Worm (Caenorhabditis elegans) whole organism, midembryonic: ENCODE measurements around the gene ZK669.3.

Experiments
- T22C8.4 ChIP-seq: fragments of 200-800 bp; sonication (Bioruptor generic); IDR thresholded peaks from 2 replicates; pipeline ENCODE4 v1.3.6; 2022; ENCODE audit warnings: missing genetic modification characterization, missing compliant biosample characterization
- cog-1 ChIP-seq: sonication (generic microtip); optimal IDR thresholded peaks from 2 replicates; lab custom pipeline; 2016; ENCODE audit warnings: missing genetic modification characterization, missing compliant biosample characterization
- flt-1 ChIP-seq: fragments of 200-800 bp; sonication (Bioruptor generic); IDR thresholded peaks from 2 replicates; pipeline ENCODE4 v1.3.6; 2022; ENCODE audit warnings: missing genetic modification characterization, missing compliant biosample characterization
- klf-2 ChIP-seq: fragments of 200-800 bp; sonication (Bioruptor generic); conservative IDR thresholded peaks from 2 replicates; pipeline ENCODE4 v1.3.6; 2022; ENCODE audit warnings: missing genetic modification reagents, missing genetic modification characterization, missing compliant biosample characterization
- med-1 ChIP-seq: sonication (generic microtip); optimal IDR thresholded peaks from 2 replicates; lab custom pipeline; 2017; ENCODE audit warnings: missing genetic modification characterization, mild to moderate bottlenecking, missing compliant biosample characterization, antibody characterized with exemption, missing genetic modification reagents; ENCODE audit not compliant: insufficient read depth
- ref-1 ChIP-seq: fragments of 200-800 bp; sonication (Bioruptor generic); conservative IDR thresholded peaks from 2 replicates; pipeline ENCODE4 v1.3.6; 2022; ENCODE audit warnings: missing genetic modification reagents, missing genetic modification characterization, missing compliant biosample characterization
- tab-1 ChIP-seq: fragments of 200-800 bp; sonication (Bioruptor generic); IDR thresholded peaks from 2 replicates; pipeline ENCODE4 v1.3.6; 2022; ENCODE audit warnings: missing genetic modification characterization, missing compliant biosample characterization
- ztf-23 ChIP-seq: fragments of 200-800 bp; sonication (Bioruptor generic); IDR thresholded peaks from 2 replicates; pipeline ENCODE4 v1.3.6; 2022; ENCODE audit warnings: missing genetic modification reagents, missing genetic modification characterization, missing compliant biosample characterization
- ztf-29 ChIP-seq: fragments of 200-800 bp; sonication (Bioruptor generic); IDR thresholded peaks from 2 replicates; pipeline ENCODE4 v1.3.6; 2022; ENCODE audit warnings: missing genetic modification reagents, missing genetic modification characterization, missing compliant biosample characterization

Gene ZK669.3

DNA sequence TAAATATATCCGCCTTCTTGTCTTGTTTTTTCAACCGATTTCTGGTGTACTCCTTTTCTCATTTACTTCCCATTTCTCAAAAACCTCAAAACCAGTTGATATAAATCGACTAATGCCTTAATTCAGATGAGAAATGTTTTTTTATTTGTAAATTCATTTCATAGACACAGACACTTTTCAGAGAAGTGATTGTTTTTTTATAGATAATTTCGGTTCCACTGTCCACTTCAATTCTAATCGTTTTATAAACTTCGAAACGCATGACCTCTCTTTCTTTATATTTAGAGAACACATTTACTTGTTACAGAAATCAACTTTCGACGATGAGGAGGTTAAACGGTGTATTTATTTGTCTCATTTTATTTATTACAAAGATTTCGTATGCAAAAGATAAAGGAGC, at the start of gene ZK669.3:
ZK669.3 (plus strand) TSS at position 301 of the 400 bp plus-strand sequence.
- TF ChIP-seq med-1 (GFP tag; lab: Kevin White, UChicago), result no peak

DNA sequence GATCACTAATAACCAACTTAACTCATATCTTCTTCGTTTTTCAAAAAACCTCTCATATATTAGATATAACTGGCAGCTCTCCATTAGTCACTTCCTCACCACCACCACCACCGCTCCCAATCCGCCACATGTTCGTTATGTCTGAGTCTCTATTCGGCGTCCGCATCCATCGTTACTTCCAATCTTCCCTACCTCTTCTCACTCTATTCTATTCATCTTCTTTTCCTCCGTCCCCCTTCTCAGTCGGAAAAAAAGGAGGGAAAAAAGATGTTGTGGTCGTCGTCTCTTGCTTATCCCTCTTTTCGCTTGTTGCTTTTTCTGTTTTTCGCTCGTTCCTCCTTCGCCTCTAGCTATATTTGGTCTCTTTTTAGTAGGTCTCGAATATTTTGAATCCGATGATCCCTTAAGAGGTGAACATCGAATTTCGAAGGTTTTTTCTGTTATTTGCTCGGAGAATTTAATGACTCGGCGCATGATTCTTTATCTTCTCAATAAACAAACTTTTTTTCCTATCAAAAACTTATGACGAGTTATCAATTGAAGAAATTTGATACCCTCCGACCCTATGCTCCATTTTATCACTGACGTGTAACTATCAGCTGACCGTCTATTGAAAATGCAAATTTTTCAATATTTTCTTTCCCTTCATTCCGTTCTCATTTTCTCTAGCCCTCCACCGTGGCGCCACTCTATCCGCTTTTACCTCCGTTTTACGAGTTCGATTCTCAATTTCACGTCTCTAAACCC, 48.9 kb upstream of the ZK669.3 start:
- no peak for TF ChIP-seq T22C8.4 (GFP tag; lab: Robert Waterston, UW)
- 0 out of 2 replicates have a peak, but pooled peaks have one; percentile 54 for TF ChIP-seq ztf-23 (GFP tag; lab: Robert Waterston, UW)
- TF ChIP-seq klf-2, result no peak
- TF ChIP-seq flt-1 (GFP tag; lab: Robert Waterston, UW), result 0 out of 2 replicates have a peak, but pooled peaks have one; percentile 63

DNA sequence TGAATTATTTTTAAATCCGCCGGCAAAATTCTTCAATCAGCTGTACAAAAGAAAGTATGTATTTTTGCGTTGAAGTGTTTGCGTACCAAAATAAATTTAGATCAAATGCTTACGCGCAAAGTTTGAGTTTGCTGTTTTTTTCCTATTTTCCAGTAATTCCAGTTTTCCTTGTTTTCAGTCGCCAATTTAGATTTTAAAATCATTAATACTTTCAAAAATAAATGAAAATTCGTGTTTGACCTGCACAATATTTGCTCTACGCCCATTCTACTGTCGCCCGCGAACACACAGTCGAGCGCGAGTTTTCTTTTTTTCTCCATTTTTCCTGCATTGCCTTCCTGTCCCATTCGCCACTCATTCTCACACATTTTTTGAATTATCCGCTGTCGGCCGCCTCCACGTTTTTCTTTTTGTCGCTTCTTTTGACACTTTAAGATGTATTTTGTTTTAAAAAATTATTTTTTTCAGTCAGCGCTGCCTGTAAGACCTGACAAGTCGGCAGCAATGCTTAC, 48.1 kb upstream of the ZK669.3 start, which contains the start of gene ptc-1:
ptc-1 (plus strand) TSS at position 462 of the 512 bp plus-strand sequence.
- TF ChIP-seq cog-1 (no peak), ref-1 (GFP tag; lab: Robert Waterston, UW) (no peak)

DNA sequence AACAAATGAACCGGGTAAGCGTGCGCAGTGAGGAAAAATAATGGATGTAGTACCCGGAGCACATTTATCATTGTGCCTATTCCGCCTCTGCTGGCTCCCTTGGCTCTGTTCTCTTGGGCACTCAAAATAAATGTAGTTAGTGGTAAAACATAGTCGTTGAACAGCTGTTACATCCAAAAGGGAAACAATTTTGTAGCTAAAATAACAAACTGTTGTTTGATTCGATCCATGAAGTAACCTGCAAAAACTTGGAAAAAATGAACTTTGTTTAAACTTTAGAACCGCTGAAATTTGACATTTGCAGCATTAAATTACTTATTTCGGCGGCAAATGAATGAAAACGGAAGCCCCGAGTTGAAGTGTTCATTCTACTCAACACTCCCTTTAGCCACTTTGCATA, 47.3 kb upstream of the ZK669.3 start:
- TF ChIP-seq med-1 (GFP tag; lab: Kevin White, UChicago) (no peak), ref-1 (GFP tag; lab: Robert Waterston, UW) (no peak), flt-1 (GFP tag; lab: Robert Waterston, UW) (no peak), cog-1 (no peak)

DNA sequence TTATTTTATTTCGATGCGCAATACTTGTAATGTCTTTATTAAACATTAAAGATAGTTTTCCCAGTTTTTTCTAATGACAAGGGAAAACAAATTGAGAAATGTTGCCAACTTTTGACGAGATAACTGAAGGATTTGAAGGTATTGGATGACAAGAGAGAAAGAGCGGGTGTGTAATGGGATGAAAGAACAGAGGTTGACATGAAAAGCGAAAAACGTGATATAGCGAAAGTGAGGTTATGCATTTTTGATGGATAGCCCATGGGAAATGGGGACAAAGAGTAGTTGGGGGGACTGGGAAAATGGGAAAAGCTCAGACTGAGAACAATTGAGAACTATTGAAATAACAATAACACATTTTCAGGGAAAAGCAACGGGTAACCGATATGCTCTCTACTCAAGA, 45.8 kb upstream of the ZK669.3 start:
- TF ChIP-seq flt-1 (GFP tag; lab: Robert Waterston, UW) (no peak), cog-1 (no peak), ztf-23 (GFP tag; lab: Robert Waterston, UW) (no peak), ztf-29 (GFP tag; lab: Robert Waterston, UW) (no peak), tab-1 (GFP tag; lab: Robert Waterston, UW) (no peak), med-1 (GFP tag; lab: Kevin White, UChicago) (no peak), klf-2 (no peak), ref-1 (GFP tag; lab: Robert Waterston, UW) (no peak), T22C8.4 (GFP tag; lab: Robert Waterston, UW) (no peak)

DNA sequence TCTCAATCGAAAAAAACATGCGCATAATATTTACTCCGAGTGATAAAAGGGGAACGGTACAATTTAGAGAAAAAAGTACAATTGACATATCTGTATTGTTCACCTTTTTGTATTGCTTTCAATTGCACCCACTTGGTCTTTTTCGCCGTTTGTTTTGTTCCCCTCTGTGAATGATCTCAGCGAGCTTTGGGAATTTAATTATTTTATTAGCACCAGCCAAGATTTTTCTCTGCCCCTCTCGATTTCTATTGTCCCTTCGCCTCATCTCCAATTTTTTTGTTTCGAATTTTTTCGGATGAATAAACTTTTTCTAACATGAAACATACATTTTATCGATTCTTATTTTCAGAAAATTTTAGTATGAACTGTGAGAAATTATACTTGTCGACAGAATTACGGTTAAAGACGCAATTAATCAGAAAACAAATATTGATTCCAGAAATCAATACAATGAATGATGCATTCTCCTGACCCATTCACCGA, 40.7 kb upstream of the ZK669.3 start, which contains the start of gene rev-1:
rev-1 (plus strand) TSS at position 433 of the 483 bp plus-strand sequence.
- TF ChIP-seq ztf-29 (GFP tag; lab: Robert Waterston, UW), result no peak

DNA sequence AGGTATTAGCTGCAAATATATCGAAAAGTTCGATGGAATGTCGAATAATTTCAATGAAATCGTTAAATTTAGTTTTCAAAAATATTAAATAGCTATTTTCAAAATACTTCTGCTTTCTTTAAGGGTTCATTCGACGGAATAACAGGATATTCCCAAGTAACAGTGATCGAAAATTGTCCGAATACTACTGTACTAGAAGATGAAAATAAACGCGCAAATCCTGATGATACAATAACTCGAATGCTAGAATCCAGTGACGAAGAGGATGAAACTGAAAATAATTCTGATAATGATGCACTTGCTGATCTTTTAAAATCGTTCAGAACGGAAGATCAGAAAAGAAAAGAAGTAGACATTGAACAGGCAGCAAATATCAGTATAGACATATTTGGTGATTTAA, 40.2 kb upstream of the ZK669.3 start:
- no peak for TF ChIP-seq tab-1 (GFP tag; lab: Robert Waterston, UW)
- TF ChIP-seq flt-1 (GFP tag; lab: Robert Waterston, UW), result no peak
- no peak for TF ChIP-seq ztf-23 (GFP tag; lab: Robert Waterston, UW)
- TF ChIP-seq med-1 (GFP tag; lab: Kevin White, UChicago), result no peak
- TF ChIP-seq cog-1, result no peak
- TF ChIP-seq ztf-29 (GFP tag; lab: Robert Waterston, UW), result no peak
- no peak for TF ChIP-seq klf-2
- TF ChIP-seq T22C8.4 (GFP tag; lab: Robert Waterston, UW), result no peak
- TF ChIP-seq ref-1 (GFP tag; lab: Robert Waterston, UW), result no peak

DNA sequence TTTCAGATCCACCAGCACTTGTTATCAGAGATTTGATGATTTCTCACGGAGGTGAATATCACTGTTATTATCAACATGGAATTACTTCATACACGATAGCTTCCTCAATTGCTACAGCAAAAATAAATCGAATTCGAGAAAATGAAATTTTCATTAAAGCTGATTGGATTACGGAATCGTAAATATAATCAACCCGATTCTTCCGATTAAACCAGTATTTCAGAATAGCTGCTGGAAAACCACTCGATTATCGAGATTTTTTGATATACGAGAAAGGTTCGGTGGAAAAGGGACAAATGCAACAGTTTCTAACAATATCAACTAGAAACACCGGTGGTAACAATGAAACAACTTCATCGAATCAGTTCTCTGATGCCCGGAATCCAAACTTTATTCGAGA, 39.0 kb upstream of the ZK669.3 start:
- TF ChIP-seq cog-1, result no peak

DNA sequence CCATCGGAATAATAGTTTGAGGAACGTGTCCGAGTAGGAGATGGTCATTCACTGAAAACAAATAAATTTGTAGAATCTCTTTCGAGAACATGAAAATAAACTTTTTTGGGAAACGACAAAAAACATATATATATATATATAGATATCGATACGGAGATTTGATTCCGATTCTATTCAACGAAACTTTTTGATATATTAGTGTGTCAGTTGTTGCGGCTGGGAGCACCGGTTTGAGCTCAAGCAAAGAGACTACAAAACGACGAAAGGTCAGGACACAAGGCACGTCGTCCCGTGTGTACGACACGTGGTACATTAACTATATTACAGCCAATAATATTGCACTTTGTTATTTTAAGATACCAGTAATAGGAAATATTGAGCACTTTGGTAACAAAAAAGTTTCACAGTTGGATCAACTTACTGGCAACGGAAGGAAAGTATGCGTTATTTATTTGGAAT, 33.4 kb upstream of the ZK669.3 start, which contains the start of gene best-23:
best-23 (minus strand) TSS at position 51 of the 459 bp plus-strand sequence.
- no peak for TF ChIP-seq klf-2
- TF ChIP-seq med-1 (GFP tag; lab: Kevin White, UChicago), result no peak
- no peak for TF ChIP-seq ref-1 (GFP tag; lab: Robert Waterston, UW)
- no peak for TF ChIP-seq tab-1 (GFP tag; lab: Robert Waterston, UW)
- TF ChIP-seq flt-1 (GFP tag; lab: Robert Waterston, UW), result no peak
- TF ChIP-seq ztf-23 (GFP tag; lab: Robert Waterston, UW), result no peak
- no peak for TF ChIP-seq cog-1
- TF ChIP-seq ztf-29 (GFP tag; lab: Robert Waterston, UW), result no peak
- TF ChIP-seq T22C8.4 (GFP tag; lab: Robert Waterston, UW), result no peak

DNA sequence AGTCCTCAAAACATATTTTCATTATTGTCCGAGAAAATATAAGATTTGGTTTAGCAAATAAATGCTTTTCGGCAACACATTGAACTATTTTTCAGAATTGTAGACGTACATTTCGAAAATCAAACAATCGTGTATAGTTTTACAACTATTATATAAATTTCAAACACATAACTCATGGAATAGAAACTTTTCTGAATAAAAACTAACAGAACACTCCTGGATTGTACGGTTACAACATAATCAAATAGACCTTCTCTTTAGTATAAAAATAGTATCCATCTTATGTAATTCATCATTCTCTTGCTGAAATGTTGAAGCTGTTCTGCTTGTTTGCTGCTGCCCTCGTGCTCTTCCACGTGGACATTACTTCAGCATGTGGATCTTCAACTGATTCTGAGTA, 29.9 kb upstream of the ZK669.3 start, which contains the start of gene ZK675.4:
ZK675.4 (plus strand) TSS at position 301 of the 400 bp plus-strand sequence.
- TF ChIP-seq med-1 (GFP tag; lab: Kevin White, UChicago) (no peak), tab-1 (GFP tag; lab: Robert Waterston, UW) (no peak), ztf-29 (GFP tag; lab: Robert Waterston, UW) (no peak), klf-2 (no peak), ztf-23 (GFP tag; lab: Robert Waterston, UW) (no peak), T22C8.4 (GFP tag; lab: Robert Waterston, UW) (no peak), ref-1 (GFP tag; lab: Robert Waterston, UW) (no peak), flt-1 (GFP tag; lab: Robert Waterston, UW) (no peak), cog-1 (no peak)
